Fruit fly (Drosophila melanogaster) whole organism, embryonic: ENCODE measurements around the gene CG6511.

Experiments
- Ada2b ChIP-seq: fragments of 200-800 bp; sonication (Bioruptor generic); IDR thresholded peaks from 2 replicates; pipeline ENCODE4 v1.3.6; 2022; ENCODE audit warnings: missing biosample characterization, missing genetic modification characterization
- Atf6 ChIP-seq: fragments of 200-800 bp; sonication (Bioruptor generic); IDR thresholded peaks from 2 replicates; pipeline ENCODE4 v1.3.6; 2022; ENCODE audit warnings: missing biosample characterization, missing genetic modification characterization
- CG11560 ChIP-seq: fragments of 200-800 bp; sonication (Bioruptor generic); IDR thresholded peaks from 3 replicates; pipeline ENCODE4 v1.3.6; 2022; ENCODE audit warnings: missing biosample characterization, missing genetic modification characterization
- CG12769 ChIP-seq: fragments of 200-800 bp; sonication (Bioruptor generic); optimal IDR thresholded peaks from 2 replicates; lab custom pipeline; 2019; ENCODE audit warnings: missing biosample characterization, mild to moderate bottlenecking, missing genetic modification characterization, moderate library complexity
- CG13894 ChIP-seq: fragments of 200-800 bp; sonication (Bioruptor generic); optimal IDR thresholded peaks from 3 replicates; lab custom pipeline; 2018; ENCODE audit warnings: missing biosample characterization, mild to moderate bottlenecking, missing genetic modification characterization, moderate library complexity
- CG15696 ChIP-seq: fragments of 200-800 bp; sonication (Bioruptor generic); optimal IDR thresholded peaks from 2 replicates; lab custom pipeline; 2019; ENCODE audit warnings: missing biosample characterization, mild to moderate bottlenecking, missing genetic modification characterization, moderate library complexity
- CG6683 ChIP-seq: fragments of 200-800 bp; sonication (Bioruptor generic); optimal IDR thresholded peaks from 2 replicates; lab custom pipeline; 2017; ENCODE audit warnings: missing biosample characterization, mild to moderate bottlenecking, missing genetic modification characterization, missing genetic modification reagents
- CG6689 ChIP-seq: fragments of 200-800 bp; sonication (Bioruptor generic); IDR thresholded peaks from 2 replicates; pipeline ENCODE4 v1.3.6; 2022; ENCODE audit warnings: missing biosample characterization, missing genetic modification characterization
- CG7372 ChIP-seq: fragments of 200-800 bp; sonication (Bioruptor generic); IDR thresholded peaks from 2 replicates; pipeline ENCODE4 v1.3.6; 2022; ENCODE audit warnings: missing biosample characterization, missing genetic modification characterization
- CG8089 ChIP-seq: fragments of 200-800 bp; sonication (Bioruptor generic); optimal IDR thresholded peaks from 3 replicates; lab custom pipeline; 2016; ENCODE audit warnings: missing biosample characterization, missing genetic modification characterization
- CG8290 ChIP-seq, 3 experiments: fragments of 200-800 bp; sonication (Bioruptor generic); optimal IDR thresholded peaks; 2 replicates each; lab custom pipeline; 2016 to 2019; ENCODE audit warnings: missing biosample characterization in 3 of 3, missing genetic modification characterization in 3 of 3, mild to moderate bottlenecking in 2 of 3, moderate library complexity in 1 of 3
- CG8924 ChIP-seq: fragments of 200-800 bp; optimal IDR thresholded peaks from 3 replicates; lab custom pipeline; 2019; ENCODE audit warnings: missing biosample characterization, mild to moderate bottlenecking, missing genetic modification characterization, moderate library complexity
- Drgx ChIP-seq: fragments of 200-800 bp; sonication (Bioruptor generic); IDR thresholded peaks from 2 replicates; pipeline ENCODE4 v1.3.6; 2022; ENCODE audit warnings: missing biosample characterization, missing genetic modification characterization
- Med ChIP-seq: fragments of 200-800 bp; sonication (Bioruptor generic); peaks from one replicate; lab custom pipeline; 2016; ENCODE audit warnings: missing biosample characterization, missing genetic modification characterization, mild to moderate bottlenecking, inconsistent platforms, moderate library complexity
- Nf-YA ChIP-seq: fragments of 200-800 bp; sonication (Bioruptor generic); IDR thresholded peaks from 2 replicates; pipeline ENCODE4 v1.3.6; 2022; ENCODE audit warnings: missing biosample characterization, missing genetic modification characterization
- Oaz ChIP-seq: fragments of 200-800 bp; sonication (Bioruptor generic); IDR thresholded peaks from 2 replicates; pipeline ENCODE4 v1.3.6; 2022; ENCODE audit warnings: missing biosample characterization, missing genetic modification characterization
- Vsx1 ChIP-seq: fragments of 200-800 bp; sonication (Bioruptor generic); optimal IDR thresholded peaks from 2 replicates; lab custom pipeline; 2017; ENCODE audit warnings: missing biosample characterization, mild to moderate bottlenecking, missing genetic modification characterization, missing genetic modification reagents
- Xrp1 ChIP-seq: fragments of 200-800 bp; sonication (Bioruptor generic); IDR thresholded peaks from 2 replicates; pipeline ENCODE4 v1.3.6; 2022; ENCODE audit warnings: missing biosample characterization, missing genetic modification characterization
- abd-A ChIP-seq: fragments of 200-800 bp; sonication (Bioruptor generic); optimal IDR thresholded peaks from 3 replicates; lab custom pipeline; 2019; ENCODE audit warnings: missing biosample characterization, mild to moderate bottlenecking, missing genetic modification characterization, moderate library complexity
- ap ChIP-seq: fragments of 200-800 bp; sonication (Bioruptor generic); IDR thresholded peaks from 2 replicates; pipeline ENCODE4 v1.3.6; 2022; ENCODE audit warnings: missing biosample characterization, missing genetic modification characterization
- ase ChIP-seq: fragments of 200-800 bp; sonication (Bioruptor generic); IDR thresholded peaks from 3 replicates; pipeline ENCODE4 v1.3.6; 2022; ENCODE audit warnings: missing biosample characterization, missing genetic modification characterization
- bsh ChIP-seq, 2 experiments: fragments of 200-800 bp; sonication (Bioruptor generic); optimal IDR thresholded peaks; 2 replicates each; lab custom pipeline; 2017 to 2018; ENCODE audit warnings: mild to moderate bottlenecking in 2 of 2, missing biosample characterization in 2 of 2, missing genetic modification characterization in 2 of 2, moderate library complexity in 1 of 2
- chinmo ChIP-seq: fragments of 200-800 bp; sonication (Bioruptor generic); IDR thresholded peaks from 4 replicates; pipeline ENCODE4 v1.3.6; 2022; ENCODE audit warnings: missing biosample characterization, missing genetic modification characterization; ENCODE audit not compliant: partially characterized antibody
- chm ChIP-seq: fragments of 200-800 bp; sonication (Bioruptor generic); IDR thresholded peaks from 2 replicates; pipeline ENCODE4 v1.3.6; 2022; ENCODE audit warnings: missing biosample characterization, missing genetic modification characterization
- ci ChIP-seq: fragments of 200-800 bp; sonication (Bioruptor generic); IDR thresholded peaks from 3 replicates; pipeline ENCODE4 v1.3.6; 2022; ENCODE audit warnings: missing biosample characterization, missing genetic modification characterization
- corto ChIP-seq: fragments of 200-800 bp; sonication (Bioruptor generic); optimal IDR thresholded peaks from 2 replicates; lab custom pipeline; 2016; ENCODE audit warnings: missing biosample characterization, mild to moderate bottlenecking, missing genetic modification characterization, moderate library complexity
- cwo ChIP-seq: fragments of 200-800 bp; sonication (Bioruptor generic); optimal IDR thresholded peaks from 3 replicates; lab custom pipeline; 2017; ENCODE audit warnings: missing biosample characterization, missing genetic modification characterization, mild to moderate bottlenecking, moderate library complexity, missing genetic modification reagents
- kay ChIP-seq: fragments of 200-800 bp; sonication (Bioruptor generic); optimal IDR thresholded peaks from 2 replicates; lab custom pipeline; 2016; ENCODE audit warnings: missing biosample characterization, missing genetic modification characterization
- kni ChIP-seq: fragments of 200-800 bp; sonication (Bioruptor generic); optimal IDR thresholded peaks from 3 replicates; lab custom pipeline; 2017; ENCODE audit warnings: mild to moderate bottlenecking, missing biosample characterization, missing genetic modification reagents, missing genetic modification characterization
- lbe ChIP-seq: fragments of 200-800 bp; sonication (Bioruptor generic); optimal IDR thresholded peaks from 2 replicates; lab custom pipeline; 2016; ENCODE audit warnings: missing biosample characterization, mild to moderate bottlenecking, missing genetic modification characterization
- luna ChIP-seq: fragments of 200-800 bp; sonication (Bioruptor generic); optimal IDR thresholded peaks from 2 replicates; lab custom pipeline; 2016; ENCODE audit warnings: missing biosample characterization, missing genetic modification characterization
- nerfin-2 ChIP-seq: fragments of 200-800 bp; sonication (Bioruptor generic); IDR thresholded peaks from 2 replicates; pipeline ENCODE4 v1.3.6; 2022; ENCODE audit warnings: missing biosample characterization, missing genetic modification characterization; ENCODE audit not compliant: partially characterized antibody
- nom ChIP-seq: fragments of 200-800 bp; sonication (Bioruptor generic); optimal IDR thresholded peaks from 2 replicates; lab custom pipeline; 2017; ENCODE audit warnings: missing biosample characterization, missing genetic modification characterization, mild to moderate bottlenecking, moderate library complexity, missing genetic modification reagents
- pho ChIP-seq: fragments of 200-800 bp; sonication (Bioruptor generic); optimal IDR thresholded peaks from 2 replicates; lab custom pipeline; 2016; ENCODE audit warnings: missing biosample characterization, missing genetic modification characterization
- sd ChIP-seq: fragments of 200-800 bp; sonication (Bioruptor generic); optimal IDR thresholded peaks from 3 replicates; lab custom pipeline; 2018; ENCODE audit warnings: missing biosample characterization, mild to moderate bottlenecking, missing genetic modification characterization, moderate library complexity
- sens ChIP-seq: fragments of 200-800 bp; sonication (Bioruptor generic); peaks from one replicate; lab custom pipeline; 2016; ENCODE audit warnings: missing biosample characterization, missing genetic modification characterization
- sna ChIP-seq: fragments of 200-800 bp; sonication (Bioruptor generic); IDR thresholded peaks from 2 replicates; pipeline ENCODE4 v1.3.6; 2022; ENCODE audit warnings: missing biosample characterization, missing genetic modification characterization; ENCODE audit not compliant: partially characterized antibody
- sob ChIP-seq: fragments of 200-800 bp; sonication (Bioruptor generic); IDR thresholded peaks from 2 replicates; pipeline ENCODE4 v1.3.6; 2022; ENCODE audit warnings: missing biosample characterization, missing genetic modification characterization
- sr ChIP-seq: fragments of 200-800 bp; sonication (Bioruptor generic); IDR thresholded peaks from 3 replicates; pipeline ENCODE4 v1.3.6; 2022; ENCODE audit warnings: missing biosample characterization, missing genetic modification characterization
- vnd ChIP-seq: fragments of 200-800 bp; sonication (Bioruptor generic); IDR thresholded peaks from 3 replicates; pipeline ENCODE4 v1.3.6; 2022; ENCODE audit warnings: missing biosample characterization, missing genetic modification characterization; ENCODE audit not compliant: partially characterized antibody
- vvl ChIP-seq: fragments of 200-800 bp; sonication (Bioruptor generic); IDR thresholded peaks from 2 replicates; pipeline ENCODE4 v1.3.6; 2022; ENCODE audit warnings: missing biosample characterization, missing genetic modification characterization

CG6511 gene

DNA sequence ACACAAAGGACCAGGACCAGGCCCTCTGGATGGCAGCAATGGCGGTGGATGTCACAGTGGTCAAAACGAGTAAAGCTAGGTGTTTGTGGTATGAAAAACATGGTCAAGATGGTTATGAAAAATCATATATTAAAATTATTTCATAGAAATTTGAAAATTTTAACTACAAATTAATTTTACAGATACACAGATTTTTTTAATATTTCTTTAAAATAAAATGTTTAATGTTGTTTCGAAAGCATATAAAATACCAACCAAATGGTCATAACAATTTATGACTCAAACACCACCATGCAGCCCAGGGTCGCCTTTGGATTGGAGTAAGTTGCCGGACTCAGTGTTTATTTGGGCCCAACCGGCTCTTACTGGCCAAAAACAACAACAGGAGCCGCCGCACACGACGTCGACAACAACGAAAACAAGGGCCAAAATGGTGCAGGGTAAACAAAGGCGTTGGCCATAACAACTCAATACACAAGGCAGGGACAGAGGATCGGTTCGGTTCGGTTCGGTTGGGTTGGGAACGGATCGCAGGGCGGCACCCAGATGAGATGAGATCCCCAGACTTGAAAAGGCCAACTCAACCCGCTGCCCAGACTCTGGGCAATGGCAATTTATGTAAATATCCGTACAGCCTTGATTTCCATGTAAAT is 19.3 kb upstream of the CG6511 start (continued):
- TF ChIP-seq Atf6 (GFP tag; lab: Robert Waterston, UW) = peak; percentile 48; the same call in 1 of the 2 replicates
- TF ChIP-seq sens (GFP tag; lab: Kevin White, UChicago) = peak; percentile 21
- no peak for TF ChIP-seq CG8290 (GFP tag; optimal IDR thresholded peaks at IDR 0.05; lab: Kevin White, UChicago)
- TF ChIP-seq CG8290 (tag; optimal IDR thresholded peaks at IDR 0.05; lab: Kevin White, UChicago) = peak in 1 of 2 experiments; percentile 19
- TF ChIP-seq Ada2b (GFP tag; lab: Robert Waterston, UW) = 0 out of 2 replicates have a peak, but pooled peaks have one; percentile 14
- peak; percentile 46 for TF ChIP-seq CG15696 (tag; lab: Kevin White, UChicago)
- peak in 1 of 2 experiments; percentile 13 for TF ChIP-seq bsh (GFP tag; optimal IDR thresholded peaks at IDR 0.05; lab: Kevin White, UChicago)
- TF ChIP-seq kni = peak; percentile 46
- TF ChIP-seq sob = peak; percentile 32; the same call in 1 of the 2 replicates
- TF ChIP-seq sr (GFP tag; lab: Robert Waterston, UW) = 0 out of 3 replicates have a peak, but pooled peaks have one; percentile 10
- TF ChIP-seq Med (GFP tag; lab: Kevin White, UChicago) = peak; percentile 57

DNA sequence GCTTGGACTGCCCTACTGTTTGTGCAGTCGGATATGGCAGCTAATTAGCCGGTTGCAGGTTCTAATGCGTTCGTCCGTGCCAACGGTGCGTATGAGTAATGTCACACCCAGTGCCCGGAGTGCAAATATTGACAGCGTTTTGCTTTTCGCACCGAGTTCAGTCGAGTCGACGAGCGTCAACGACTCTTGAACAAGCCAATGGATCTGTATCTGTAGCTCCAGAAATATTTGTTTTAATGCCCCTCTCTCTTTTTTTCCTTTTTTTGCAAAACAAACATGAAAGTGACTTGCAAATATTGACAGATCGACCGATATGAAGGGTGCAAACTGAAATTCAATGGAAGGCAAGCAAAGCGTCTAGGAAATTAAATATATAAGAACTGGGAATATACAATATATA is 18.7 kb upstream of the CG6511 start:
- TF ChIP-seq chm (GFP tag; lab: Robert Waterston, UW) (no peak), corto (GFP tag; lab: Kevin White, UChicago) (peak; percentile 52), ci (GFP tag; lab: Robert Waterston, UW) (0 out of 3 replicates have a peak, but pooled peaks have one; percentile 15), luna (GFP tag; lab: Kevin White, UChicago) (no peak), nom (peak; percentile 75), pho (GFP tag; lab: Kevin White, UChicago) (no peak), CG6689 (GFP tag; lab: Robert Waterston, UW) (0 out of 2 replicates have a peak, but pooled peaks have one; percentile 19), sna (GFP tag; lab: Robert Waterston, UW) (no peak), kay (no peak), CG8924 (tag; lab: Kevin White, UChicago) (no peak), Nf-YA (GFP tag; lab: Robert Waterston, UW) (no peak), CG11560 (tag; lab: Robert Waterston, UW) (no peak), CG6683 (GFP tag; lab: Kevin White, UChicago) (no peak), Xrp1 (GFP tag; lab: Robert Waterston, UW) (no peak), CG7372 (peak; percentile 58), ase (GFP tag; lab: Robert Waterston, UW) (0 out of 3 replicates have a peak, but pooled peaks have one; percentile 19), chinmo (GFP tag; lab: Robert Waterston, UW) (0 out of 4 replicates have a peak, but pooled peaks have one; percentile 20), Vsx1 (GFP tag; lab: Kevin White, UChicago) (peak; percentile 17), Drgx (GFP tag; lab: Robert Waterston, UW) (peak; percentile 21; the same call in 1 of the 2 replicates), ap (GFP tag; lab: Robert Waterston, UW) (0 out of 2 replicates have a peak, but pooled peaks have one; percentile 9), lbe (peak; percentile 96), vnd (GFP tag; lab: Robert Waterston, UW) (no peak), Oaz (GFP tag; lab: Robert Waterston, UW) (no peak)

DNA sequence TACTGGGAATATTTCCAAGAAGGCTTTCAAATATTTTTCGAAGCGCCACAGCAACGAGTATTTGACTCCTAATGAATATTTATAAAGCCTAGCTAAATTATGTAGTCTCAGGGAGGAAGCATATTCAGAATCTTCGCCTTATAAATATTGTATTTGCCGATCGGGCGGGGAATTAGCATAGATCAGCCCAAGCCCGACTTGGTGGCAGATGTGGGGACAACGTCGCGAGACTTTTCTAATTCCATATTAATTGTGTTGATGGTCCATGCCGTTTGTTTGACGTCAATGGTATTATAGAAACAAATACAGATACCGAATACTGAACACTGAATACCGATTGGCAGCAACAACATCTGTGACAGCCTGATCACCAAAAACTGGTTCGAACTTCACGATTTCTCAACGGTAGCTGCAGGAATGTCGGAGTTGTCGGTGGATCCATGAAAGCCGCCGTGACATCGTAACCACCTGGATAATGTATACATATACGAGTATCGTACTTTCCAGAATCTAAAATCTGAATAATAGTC is 17.4 kb upstream of the CG6511 start:
- peak; percentile 69 for TF ChIP-seq CG12769 (tag; lab: Kevin White, UChicago)
- TF ChIP-seq chinmo (GFP tag; lab: Robert Waterston, UW) = 0 out of 4 replicates have a peak, but pooled peaks have one; percentile 31
- peak; percentile 66 for TF ChIP-seq vvl (GFP tag; lab: Robert Waterston, UW)
- peak; percentile 0 for TF ChIP-seq abd-A (tag; lab: Kevin White, UChicago)
- peak; percentile 82 for TF ChIP-seq Med (GFP tag; lab: Kevin White, UChicago)
- no peak for TF ChIP-seq CG8089 (GFP tag; lab: Kevin White, UChicago)
- TF ChIP-seq CG13894 = peak; percentile 90
- TF ChIP-seq nerfin-2 = no peak
- TF ChIP-seq sd (tag; lab: Kevin White, UChicago) = peak; percentile 85
- peak; percentile 68 for TF ChIP-seq cwo (GFP tag; lab: Kevin White, UChicago)
